Worm (Caenorhabditis elegans) whole organism, late embryonic: ENCODE measurements around the gene F53F4.18.

Experiments used
- C08G9.2 ChIP-seq: sonication (generic microtip); optimal IDR thresholded peaks from 2 replicates; lab custom pipeline; 2016; ENCODE audit warnings: mild to moderate bottlenecking, missing genetic modification characterization, moderate library complexity, missing compliant biosample characterization
- K02D7.2 ChIP-seq: sonication (generic microtip); optimal IDR thresholded peaks from 2 replicates; lab custom pipeline; 2017; ENCODE audit warnings: mild to moderate bottlenecking, missing genetic modification characterization, missing compliant biosample characterization
- K09A11.1 ChIP-seq: sonication (generic microtip); optimal IDR thresholded peaks from 2 replicates; lab custom pipeline; 2017; ENCODE audit warnings: antibody characterized with exemption, mild to moderate bottlenecking, missing genetic modification characterization, missing compliant biosample characterization; ENCODE audit not compliant: insufficient read depth
- T23F11.4 ChIP-seq: fragments of 200-800 bp; sonication (Bioruptor generic); optimal IDR thresholded peaks from 2 replicates; lab custom pipeline; 2018; ENCODE audit warnings: mild to moderate bottlenecking, missing genetic modification characterization, missing compliant biosample characterization
- Y22D7AL.16 ChIP-seq: sonication (generic microtip); optimal IDR thresholded peaks from 2 replicates; lab custom pipeline; 2016; ENCODE audit warnings: missing genetic modification characterization, missing compliant biosample characterization
- ama-1 ChIP-seq: fragments of 150-350 bp; optimal IDR thresholded peaks from 2 replicates; lab custom pipeline; 2014
- ceh-14 ChIP-seq: sonication (generic microtip); optimal IDR thresholded peaks from 2 replicates; lab custom pipeline; 2016; ENCODE audit warnings: missing genotype, missing genetic modification characterization, missing compliant biosample characterization
- ceh-19 ChIP-seq: fragments of 200-800 bp; sonication (Bioruptor generic); optimal IDR thresholded peaks from 2 replicates; lab custom pipeline; 2018; ENCODE audit warnings: mild to moderate bottlenecking, missing genetic modification characterization, missing compliant biosample characterization
- ceh-22 ChIP-seq: sonication (generic microtip); optimal IDR thresholded peaks from 2 replicates; lab custom pipeline; 2017; ENCODE audit warnings: missing biosample characterization, missing genetic modification characterization
- ceh-24 ChIP-seq: sonication (generic microtip); optimal IDR thresholded peaks from 2 replicates; lab custom pipeline; 2016; ENCODE audit warnings: mild to moderate bottlenecking, missing genetic modification characterization, missing compliant biosample characterization
- ceh-30 ChIP-seq: fragments of 150-350 bp; optimal IDR thresholded peaks from 2 replicates; lab custom pipeline; 2014; ENCODE audit warnings: missing biosample characterization, missing genetic modification characterization
- ceh-31 ChIP-seq: sonication (generic microtip); optimal IDR thresholded peaks from 2 replicates; lab custom pipeline; 2016; ENCODE audit warnings: missing genetic modification characterization, missing compliant biosample characterization
- ceh-34 ChIP-seq: sonication (generic microtip); optimal IDR thresholded peaks from 2 replicates; lab custom pipeline; 2016; ENCODE audit warnings: mild to moderate bottlenecking, missing genetic modification characterization, missing compliant biosample characterization
- ceh-45 ChIP-seq: fragments of 200-800 bp; sonication (Bioruptor generic); IDR thresholded peaks from 2 replicates; pipeline ENCODE4 v1.3.6; 2022; ENCODE audit warnings: missing genetic modification reagents, missing genetic modification characterization, missing compliant biosample characterization
- ceh-48 ChIP-seq: sonication (generic microtip); optimal IDR thresholded peaks from 2 replicates; lab custom pipeline; 2016; ENCODE audit warnings: missing genetic modification characterization, inconsistent platforms, missing compliant biosample characterization
- ceh-9 ChIP-seq: sonication (generic microtip); optimal IDR thresholded peaks from 2 replicates; lab custom pipeline; 2016; ENCODE audit warnings: mild to moderate bottlenecking, missing genetic modification characterization, inconsistent platforms, missing compliant biosample characterization
- che-1 ChIP-seq: sonication (generic microtip); optimal IDR thresholded peaks from 2 replicates; lab custom pipeline; 2016; ENCODE audit warnings: mild to moderate bottlenecking, missing genetic modification characterization, missing compliant biosample characterization
- elt-2 ChIP-seq: sonication (generic microtip); optimal IDR thresholded peaks from 2 replicates; lab custom pipeline; 2016; ENCODE audit warnings: missing genetic modification reagents, missing genetic modification characterization, missing compliant biosample characterization
- eyg-1 ChIP-seq: sonication (generic microtip); optimal IDR thresholded peaks from 2 replicates; lab custom pipeline; 2016; ENCODE audit warnings: missing genotype, missing genetic modification characterization, missing compliant biosample characterization
- fax-1 ChIP-seq: sonication (generic microtip); optimal IDR thresholded peaks from 2 replicates; lab custom pipeline; 2016; ENCODE audit warnings: missing genotype, missing genetic modification characterization, missing compliant biosample characterization
- fkh-10 ChIP-seq: fragments of 150-350 bp; optimal IDR thresholded peaks from 2 replicates; lab custom pipeline; 2014; ENCODE audit warnings: missing biosample characterization, missing genetic modification reagents, missing genetic modification characterization
- fkh-6 ChIP-seq: sonication (generic microtip); optimal IDR thresholded peaks from 2 replicates; lab custom pipeline; 2016; ENCODE audit warnings: missing genetic modification characterization, missing compliant biosample characterization
- gmeb-2 ChIP-seq: sonication (generic microtip); optimal IDR thresholded peaks from 2 replicates; lab custom pipeline; 2016; ENCODE audit warnings: missing genetic modification characterization, inconsistent platforms, missing compliant biosample characterization
- hlh-13 ChIP-seq: fragments of 200-800 bp; sonication (Bioruptor generic); optimal IDR thresholded peaks from 2 replicates; lab custom pipeline; 2018; ENCODE audit warnings: mild to moderate bottlenecking, missing genetic modification characterization, missing compliant biosample characterization
- hlh-8 ChIP-seq: sonication (generic microtip); optimal IDR thresholded peaks from 2 replicates; lab custom pipeline; 2016; ENCODE audit warnings: missing genotype, missing genetic modification characterization, missing compliant biosample characterization
- lim-6 ChIP-seq: sonication (generic microtip); optimal IDR thresholded peaks from 2 replicates; lab custom pipeline; 2016; ENCODE audit warnings: missing genetic modification characterization, missing compliant biosample characterization
- mec-3 ChIP-seq: sonication (generic microtip); optimal IDR thresholded peaks from 2 replicates; lab custom pipeline; 2016; ENCODE audit warnings: borderline replicate concordance, missing genetic modification characterization, missing compliant biosample characterization
- nfya-1 ChIP-seq: sonication (generic microtip); optimal IDR thresholded peaks from 2 replicates; lab custom pipeline; 2017; ENCODE audit warnings: missing genetic modification characterization, mild to moderate bottlenecking, missing compliant biosample characterization, antibody characterized with exemption, moderate library complexity
- nhr-11 ChIP-seq: fragments of 150-350 bp; optimal IDR thresholded peaks from 2 replicates; lab custom pipeline; 2014; ENCODE audit warnings: missing biosample characterization, missing genetic modification characterization
- nhr-232 ChIP-seq: sonication (generic microtip); optimal IDR thresholded peaks from 2 replicates; lab custom pipeline; 2016; ENCODE audit warnings: missing genetic modification characterization, missing compliant biosample characterization
- pax-1 ChIP-seq: fragments of 150-350 bp; optimal IDR thresholded peaks from 2 replicates; lab custom pipeline; 2014; ENCODE audit warnings: missing biosample characterization, missing genetic modification characterization
- pha-2 ChIP-seq: sonication (generic microtip); optimal IDR thresholded peaks from 2 replicates; lab custom pipeline; 2017; ENCODE audit warnings: mild to moderate bottlenecking, missing genetic modification characterization, missing compliant biosample characterization
- pros-1 ChIP-seq: fragments of 150-350 bp; optimal IDR thresholded peaks from 2 replicates; lab custom pipeline; 2014; ENCODE audit warnings: missing biosample characterization, missing genetic modification reagents, missing genetic modification characterization
- ref-2 ChIP-seq: sonication (generic microtip); optimal IDR thresholded peaks from 2 replicates; lab custom pipeline; 2016; ENCODE audit warnings: missing genetic modification characterization, missing compliant biosample characterization
- rnt-1 ChIP-seq: sonication (generic microtip); optimal IDR thresholded peaks from 2 replicates; lab custom pipeline; 2016; ENCODE audit warnings: missing genetic modification characterization, missing compliant biosample characterization
- tbx-2 ChIP-seq: sonication (generic microtip); optimal IDR thresholded peaks from 2 replicates; lab custom pipeline; 2016; ENCODE audit warnings: missing genetic modification characterization, missing compliant biosample characterization
- tbx-7 ChIP-seq: sonication (generic microtip); optimal IDR thresholded peaks from 2 replicates; lab custom pipeline; 2016; ENCODE audit warnings: missing genotype, missing genetic modification characterization, missing compliant biosample characterization
- unc-3 ChIP-seq, 2 experiments: fragments of 200-800 bp in 1 of 2; sonication (Bioruptor generic) in 1 of 2; sonication (generic microtip) in 1 of 2; conservative IDR thresholded peaks in 1 of 2; optimal IDR thresholded peaks in 1 of 2; 2 replicates each; pipeline versions ENCODE4 v1.3.6 to Lab custom; 2016 to 2022; ENCODE audit warnings: missing compliant biosample characterization in 2 of 2, missing genetic modification characterization in 2 of 2, missing genetic modification reagents in 1 of 2
- unc-42 ChIP-seq: sonication (generic microtip); optimal IDR thresholded peaks from 2 replicates; lab custom pipeline; 2016; ENCODE audit warnings: missing genotype, missing genetic modification characterization, missing compliant biosample characterization
- unc-55 ChIP-seq: sonication (generic microtip); optimal IDR thresholded peaks from 2 replicates; lab custom pipeline; 2017; ENCODE audit warnings: missing biosample characterization, missing genetic modification reagents, missing genetic modification characterization
- ztf-16 ChIP-seq: sonication (generic microtip); optimal IDR thresholded peaks from 2 replicates; lab custom pipeline; 2017; ENCODE audit warnings: missing genetic modification characterization, missing compliant biosample characterization

The F53F4.18 gene

DNA sequence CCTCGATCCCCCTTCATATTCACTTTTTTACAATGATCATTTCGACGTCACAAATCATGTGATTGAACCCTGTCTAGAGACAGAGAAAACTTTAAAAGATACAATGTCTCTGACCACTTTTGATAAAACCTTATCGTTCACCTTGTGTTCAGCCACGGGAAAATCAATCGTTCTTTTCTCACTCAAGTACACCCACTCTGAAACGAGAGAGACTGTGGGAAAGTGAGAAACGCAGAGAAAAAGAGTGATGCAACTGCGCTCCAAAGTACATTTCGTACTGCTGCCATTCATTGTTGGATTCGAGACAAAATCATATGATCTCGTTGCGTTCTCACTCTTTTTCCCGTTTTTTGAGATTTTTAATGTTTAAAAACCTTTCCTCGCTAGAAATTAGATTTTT is 24.7 kb upstream of the F53F4.18 start (continued):
- TF ChIP-seq K09A11.1 (tag; lab: Kevin White, UChicago) (no peak), ceh-22 (tag; lab: Kevin White, UChicago) (peak; percentile 12)
- TF ChIP-seq, all 69 proteins: peak for 11

DNA sequence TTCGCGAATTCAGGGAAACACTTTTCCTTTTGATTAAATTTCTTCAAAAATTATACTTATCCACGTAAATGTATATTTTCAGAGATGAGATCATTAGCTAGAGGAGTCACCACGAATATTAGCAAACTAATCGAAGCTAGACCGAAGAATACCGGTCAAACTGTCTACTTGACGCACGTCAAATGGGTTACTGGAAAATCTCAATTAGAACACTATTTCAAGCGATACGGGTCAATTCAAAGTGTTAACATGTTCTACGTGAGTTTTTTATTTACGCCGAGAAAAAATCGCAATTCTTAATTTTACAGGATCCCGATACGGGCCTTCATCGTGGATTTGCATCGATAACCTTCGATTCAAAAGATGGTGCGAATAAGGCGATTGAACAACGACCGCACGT is 24.1 kb upstream of the F53F4.18 start, which contains the start of gene slrp-1:
TSS of gene slrp-1 (plus strand) at position 83 of the 400 bp plus-strand sequence.
- TF ChIP-seq ceh-31 (tag; lab: Kevin White, UChicago), result no peak
- no peak for TF ChIP-seq nhr-11 (tag; lab: Kevin White, UChicago)
- no peak for TF ChIP-seq nhr-232 (tag; lab: Kevin White, UChicago)
- no peak for TF ChIP-seq ceh-24 (tag; lab: Kevin White, UChicago)
- TF ChIP-seq ztf-16 (tag; lab: Kevin White, UChicago), result no peak

DNA sequence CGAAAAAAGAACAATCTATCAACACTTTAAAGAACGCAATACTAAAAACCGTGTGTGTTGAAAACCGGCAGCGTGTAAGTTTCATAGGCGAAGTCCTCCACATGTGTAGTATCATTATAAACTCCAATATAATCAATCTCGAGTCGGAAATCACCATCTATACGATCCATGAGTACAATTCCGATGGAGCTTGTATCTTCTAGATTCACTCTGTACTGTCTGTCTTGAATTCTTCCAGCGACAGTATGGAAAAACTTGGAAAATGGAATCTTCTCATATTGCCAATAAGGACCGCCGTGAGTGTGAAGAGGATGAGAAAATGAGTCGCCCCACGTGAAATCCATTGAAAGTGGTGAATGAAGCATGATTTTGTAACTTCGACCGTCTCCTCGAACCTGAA is 23.0 kb upstream of the F53F4.18 start:
- TF ChIP-seq fax-1 (tag; lab: Kevin White, UChicago) (no peak), fkh-10 (GFP tag; lab: Kevin White, UChicago) (no peak), T23F11.4 (GFP tag; lab: Kevin White, UChicago) (no peak), ceh-19 (GFP tag; lab: Kevin White, UChicago) (no peak), Y22D7AL.16 (no peak), che-1 (tag; lab: Kevin White, UChicago) (no peak), fkh-6 (tag; lab: Kevin White, UChicago) (no peak), ref-2 (tag; lab: Kevin White, UChicago) (no peak), nhr-11 (tag; lab: Kevin White, UChicago) (no peak), ceh-22 (tag; lab: Kevin White, UChicago) (no peak), ceh-14 (tag; lab: Kevin White, UChicago) (no peak), hlh-13 (GFP tag; lab: Kevin White, UChicago) (no peak), tbx-7 (tag; lab: Kevin White, UChicago) (no peak), unc-42 (tag; lab: Kevin White, UChicago) (no peak), hlh-8 (no peak), pax-1 (tag; lab: Kevin White, UChicago) (no peak), elt-2 (tag; lab: Kevin White, UChicago) (no peak), eyg-1 (no peak), ceh-9 (no peak)

DNA sequence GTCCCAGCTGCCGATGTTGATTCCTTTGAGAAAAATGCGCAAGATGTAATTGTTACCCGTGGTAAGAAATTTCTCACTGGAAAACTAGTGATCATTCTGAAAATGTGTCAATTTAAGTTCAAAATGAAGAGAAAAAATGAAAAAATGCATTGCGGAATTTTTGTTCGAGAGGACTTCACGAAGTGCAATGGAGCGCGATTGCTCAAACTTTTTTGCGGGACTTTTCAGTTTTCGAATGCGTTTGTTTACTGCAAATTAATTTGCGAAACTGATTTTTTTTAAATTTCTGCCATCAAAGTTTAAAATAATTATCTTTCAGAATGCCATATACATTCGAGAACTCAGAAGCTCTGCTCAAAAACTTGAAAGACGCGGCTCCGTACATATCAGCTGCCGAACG is 21.4 kb upstream of the F53F4.18 start, which contains the start of the genes nuaf-1 and bir-2:
TSS of gene nuaf-1 (minus strand) at position 98 of the 400 bp plus-strand sequence.
TSS of gene bir-2 (plus strand) at position 318 of the 400 bp plus-strand sequence.
- TF ChIP-seq ceh-31 (tag; lab: Kevin White, UChicago) (peak; percentile 11), K02D7.2 (tag; lab: Kevin White, UChicago) (no peak)

DNA sequence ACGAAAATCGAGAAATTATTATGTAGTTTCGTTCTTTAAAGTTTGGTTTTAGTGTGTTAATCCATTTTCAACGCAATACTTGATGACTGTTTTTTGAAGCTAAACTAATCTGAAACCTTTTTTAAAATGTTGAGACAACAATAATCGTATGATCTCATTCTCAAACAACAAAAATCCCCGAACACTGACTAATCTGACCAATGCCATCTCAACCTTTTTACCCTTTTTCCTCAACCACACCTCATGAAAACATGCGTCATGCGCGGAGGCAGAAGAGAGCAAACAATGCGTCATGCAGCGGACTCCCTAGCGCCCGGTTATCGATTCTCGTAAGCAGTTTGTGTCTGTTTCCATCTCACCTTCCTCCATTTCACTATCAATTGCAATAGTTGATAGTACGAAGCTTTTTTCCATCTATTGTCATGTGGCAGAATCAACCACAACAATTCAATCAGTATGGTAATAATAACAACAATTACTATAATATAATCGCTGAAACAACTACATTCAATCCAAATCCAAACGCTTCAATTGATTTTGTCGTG is 18.1 kb upstream of the F53F4.18 start, which contains the start of gene C50B8.4:
TSS of gene C50B8.4 (plus strand) at position 299 of the 545 bp plus-strand sequence.
- TF ChIP-seq ceh-48 (tag; lab: Kevin White, UChicago) (peak; percentile 1), hlh-13 (GFP tag; lab: Kevin White, UChicago) (no peak)

DNA sequence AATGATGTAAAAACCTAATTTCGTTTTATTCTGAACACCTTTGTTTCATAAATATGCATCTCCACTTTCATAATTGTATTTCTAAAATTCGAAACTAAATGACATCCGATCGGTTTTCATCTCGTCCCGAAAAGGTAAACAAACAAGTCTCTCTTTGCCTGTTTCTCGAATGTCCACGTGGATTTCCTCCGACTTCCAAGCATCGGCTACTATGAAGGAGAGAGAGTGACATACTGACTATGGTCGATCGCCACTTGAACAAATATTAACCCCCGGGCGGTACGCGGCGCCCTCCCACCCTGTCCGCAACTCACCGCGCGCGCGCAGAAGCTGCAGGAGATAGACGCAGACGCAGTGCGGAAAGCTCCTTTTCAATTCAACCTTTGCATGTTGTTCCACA is 14.1 kb upstream of the F53F4.18 start:
- TF ChIP-seq ama-1 (no peak), C08G9.2 (tag; lab: Kevin White, UChicago) (no peak), rnt-1 (tag; lab: Kevin White, UChicago) (no peak), mec-3 (tag; lab: Kevin White, UChicago) (no peak), hlh-8 (no peak), nfya-1 (no peak), ceh-34 (tag; lab: Kevin White, UChicago) (peak; percentile 67), gmeb-2 (tag; lab: Kevin White, UChicago) (no peak), ceh-30 (tag; lab: Kevin White, UChicago) (no peak), nhr-11 (tag; lab: Kevin White, UChicago) (no peak), pros-1 (tag; lab: Kevin White, UChicago) (no peak), unc-55 (GFP tag; lab: Kevin White, UChicago) (no peak), ceh-19 (GFP tag; lab: Kevin White, UChicago) (peak; percentile 70), tbx-2 (tag; lab: Kevin White, UChicago) (peak; percentile 13), ceh-45 (GFP tag; lab: Robert Waterston, UW) (no peak), pha-2 (peak; percentile 36), che-1 (tag; lab: Kevin White, UChicago) (no peak), ref-2 (tag; lab: Kevin White, UChicago) (no peak), lim-6 (tag; lab: Kevin White, UChicago) (no peak), eyg-1 (no peak), unc-3 (GFP tag; conservative IDR thresholded peaks at IDR 0.05; lab: Robert Waterston, UW) (no peak), unc-3 (tag; optimal IDR thresholded peaks at IDR 0.05; lab: Kevin White, UChicago) (no peak)
